Worm (Caenorhabditis elegans) whole organism, L4 larva: ENCODE results near the gene lon-3.

Experiments
- F49E8.2 ChIP-seq: sonication (generic microtip); optimal IDR thresholded peaks from 2 replicates; lab custom pipeline; 2016; ENCODE audit warnings: missing compliant biosample characterization, mild to moderate bottlenecking, missing genetic modification characterization, borderline replicate concordance
- ama-1 ChIP-seq: fragments of 150-350 bp; optimal IDR thresholded peaks from 2 replicates; lab custom pipeline; 2014; ENCODE audit warnings: inconsistent platforms, mixed read lengths
- ceh-82 ChIP-seq: sonication (generic microtip); optimal IDR thresholded peaks from 2 replicates; lab custom pipeline; 2017; ENCODE audit warnings: missing biosample characterization, missing genetic modification characterization
- fkh-10 ChIP-seq: fragments of 150-350 bp; optimal IDR thresholded peaks from 2 replicates; lab custom pipeline; 2014; ENCODE audit warnings: missing biosample characterization, missing genetic modification reagents, missing genetic modification characterization
- lin-39 ChIP-seq: fragments of 150-350 bp; optimal IDR thresholded peaks from 2 replicates; lab custom pipeline; 2014; ENCODE audit warnings: missing biosample characterization, missing genetic modification reagents, missing genetic modification characterization
- mdl-1 ChIP-seq, 2 experiments: fragments of 150-350 bp in 1 of 2; sonication (generic microtip) in 1 of 2; optimal IDR thresholded peaks; 2 replicates each; lab custom pipeline; 2014 to 2017; ENCODE audit warnings: missing biosample characterization in 2 of 2, missing genetic modification characterization in 2 of 2
- nhr-76 ChIP-seq: fragments of 150-350 bp; optimal IDR thresholded peaks from 2 replicates; lab custom pipeline; 2014; ENCODE audit warnings: missing biosample characterization, missing genetic modification characterization
- unc-62 ChIP-seq, 3 experiments: fragments of 150-350 bp in 1 of 3; sonication (generic microtip); optimal IDR thresholded peaks in 2 of 3; peaks in 1 of 3; 1 replicate in 1 of 3; 2 replicates in 2 of 3; lab custom pipeline; 2014 to 2017; ENCODE audit warnings: missing biosample characterization in 3 of 3, missing genetic modification characterization in 3 of 3, missing genetic modification reagents in 3 of 3, missing genotype in 1 of 3

DNA sequence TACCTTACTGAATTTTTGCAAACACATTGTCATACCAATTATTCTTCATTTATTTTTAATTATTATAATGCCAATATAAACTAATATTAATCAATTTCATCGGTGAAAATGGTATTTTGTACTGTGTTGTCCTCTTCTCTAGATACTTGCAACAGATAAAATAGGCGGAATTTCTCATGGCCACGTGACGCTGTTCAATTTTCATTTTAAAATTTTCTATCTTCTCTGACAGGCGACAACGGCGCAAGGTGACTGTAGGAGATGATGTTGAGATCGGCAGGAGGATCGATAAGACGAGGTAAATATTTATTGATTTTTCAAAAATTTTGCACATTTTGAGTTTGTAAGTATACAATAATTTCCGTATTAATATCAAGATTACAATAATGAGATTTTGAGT lies 4.2 kb downstream of the lon-3 start, which contains the start of gene ogdh-2:
- no peak for TF ChIP-seq ama-1
- peak in 1 of 2 experiments; percentile 20 for TF ChIP-seq unc-62 (GFP tag; optimal IDR thresholded peaks at IDR 0.05 in 1 of 2; lab: Kevin White, UChicago)
- no peak for TF ChIP-seq unc-62 (tag; optimal IDR thresholded peaks at IDR 0.05; lab: Kevin White, UChicago)
- peak in 1 of 2 experiments; percentile 14 for TF ChIP-seq mdl-1 (tag; optimal IDR thresholded peaks at IDR 0.05; lab: Kevin White, UChicago)
- no peak for TF ChIP-seq nhr-76 (tag; lab: Kevin White, UChicago)
- TF ChIP-seq ceh-82 (tag; lab: Kevin White, UChicago) = no peak
- no peak for TF ChIP-seq fkh-10 (GFP tag; lab: Kevin White, UChicago)
- no peak for TF ChIP-seq F49E8.2 (tag; lab: Kevin White, UChicago)
- TF ChIP-seq lin-39 (tag; lab: Kevin White, UChicago) = no peak
